Worm (Caenorhabditis elegans) whole organism, midembryonic: ENCODE data around the gene aly-1.

Source experiments
- T22C8.4 ChIP-seq: fragments of 200-800 bp; sonication (Bioruptor generic); IDR thresholded peaks from 2 replicates; pipeline ENCODE4 v1.3.6; 2022; ENCODE audit warnings: missing genetic modification characterization, missing compliant biosample characterization
- cog-1 ChIP-seq: sonication (generic microtip); optimal IDR thresholded peaks from 2 replicates; lab custom pipeline; 2016; ENCODE audit warnings: missing genetic modification characterization, missing compliant biosample characterization
- flt-1 ChIP-seq: fragments of 200-800 bp; sonication (Bioruptor generic); IDR thresholded peaks from 2 replicates; pipeline ENCODE4 v1.3.6; 2022; ENCODE audit warnings: missing genetic modification characterization, missing compliant biosample characterization
- klf-2 ChIP-seq: fragments of 200-800 bp; sonication (Bioruptor generic); conservative IDR thresholded peaks from 2 replicates; pipeline ENCODE4 v1.3.6; 2022; ENCODE audit warnings: missing genetic modification reagents, missing genetic modification characterization, missing compliant biosample characterization
- med-1 ChIP-seq: sonication (generic microtip); optimal IDR thresholded peaks from 2 replicates; lab custom pipeline; 2017; ENCODE audit warnings: missing genetic modification characterization, mild to moderate bottlenecking, missing compliant biosample characterization, antibody characterized with exemption, missing genetic modification reagents; ENCODE audit not compliant: insufficient read depth
- ref-1 ChIP-seq: fragments of 200-800 bp; sonication (Bioruptor generic); conservative IDR thresholded peaks from 2 replicates; pipeline ENCODE4 v1.3.6; 2022; ENCODE audit warnings: missing genetic modification reagents, missing genetic modification characterization, missing compliant biosample characterization
- tab-1 ChIP-seq: fragments of 200-800 bp; sonication (Bioruptor generic); IDR thresholded peaks from 2 replicates; pipeline ENCODE4 v1.3.6; 2022; ENCODE audit warnings: missing genetic modification characterization, missing compliant biosample characterization
- ztf-23 ChIP-seq: fragments of 200-800 bp; sonication (Bioruptor generic); IDR thresholded peaks from 2 replicates; pipeline ENCODE4 v1.3.6; 2022; ENCODE audit warnings: missing genetic modification reagents, missing genetic modification characterization, missing compliant biosample characterization
- ztf-29 ChIP-seq: fragments of 200-800 bp; sonication (Bioruptor generic); IDR thresholded peaks from 2 replicates; pipeline ENCODE4 v1.3.6; 2022; ENCODE audit warnings: missing genetic modification reagents, missing genetic modification characterization, missing compliant biosample characterization

ce11 chrIV:9094356-9094755 lies 14.4 kb upstream of the aly-1 start, which contains the start of gene mrpl-42:
- TF ChIP-seq T22C8.4 (GFP tag; lab: Robert Waterston, UW) (no peak), ref-1 (GFP tag; lab: Robert Waterston, UW) (no peak), ztf-29 (GFP tag; lab: Robert Waterston, UW) (no peak), flt-1 (GFP tag; lab: Robert Waterston, UW) (no peak), med-1 (GFP tag; lab: Kevin White, UChicago) (no peak), cog-1 (no peak), tab-1 (no peak), ztf-23 (GFP tag; lab: Robert Waterston, UW) (no peak), klf-2 (no peak)
